Fruit fly (Drosophila melanogaster) whole organism, embryonic: ENCODE results near the gene CG15306.

Experiments used
- Abd-B ChIP-seq: fragments of 200-800 bp; sonication (Bioruptor generic); optimal IDR thresholded peaks from 2 replicates; lab custom pipeline; 2018; ENCODE audit warnings: missing biosample characterization, mild to moderate bottlenecking, missing genetic modification characterization, moderate library complexity
- Awh ChIP-seq: fragments of 200-800 bp; sonication (Bioruptor generic); IDR thresholded peaks from 2 replicates; pipeline ENCODE4, ENCODE4 v1.3.6; 2022; ENCODE audit warnings: missing biosample characterization, missing genetic modification characterization
- Bgb ChIP-seq: fragments of 200-800 bp; sonication (Bioruptor generic); IDR thresholded peaks from 2 replicates; pipeline ENCODE4 v1.3.6; 2022; ENCODE audit warnings: missing biosample characterization, missing genetic modification characterization; ENCODE audit not compliant: partially characterized antibody
- BtbVII ChIP-seq: fragments of 200-800 bp; sonication (Bioruptor generic); optimal IDR thresholded peaks from 3 replicates; lab custom pipeline; 2017; ENCODE audit warnings: missing biosample characterization, mild to moderate bottlenecking, missing genetic modification characterization
- CG10274 ChIP-seq: fragments of 200-800 bp; sonication (Bioruptor generic); optimal IDR thresholded peaks from 3 replicates; lab custom pipeline; 2017; ENCODE audit warnings: missing biosample characterization, mild to moderate bottlenecking, missing genetic modification characterization
- CG11398 ChIP-seq: fragments of 200-800 bp; sonication (Bioruptor generic); optimal IDR thresholded peaks from 2 replicates; lab custom pipeline; 2016; ENCODE audit warnings: missing biosample characterization, missing genetic modification characterization
- CG12391 ChIP-seq: fragments of 200-800 bp; sonication (Bioruptor generic); optimal IDR thresholded peaks from 3 replicates; lab custom pipeline; 2018; ENCODE audit warnings: missing biosample characterization, mild to moderate bottlenecking, missing genetic modification characterization, moderate library complexity
- CG15073 ChIP-seq: fragments of 200-800 bp; sonication (Bioruptor generic); optimal IDR thresholded peaks from 2 replicates; lab custom pipeline; 2016; ENCODE audit warnings: missing biosample characterization, missing genetic modification characterization
- CG15696 ChIP-seq: fragments of 200-800 bp; sonication (Bioruptor generic); optimal IDR thresholded peaks from 2 replicates; lab custom pipeline; 2019; ENCODE audit warnings: missing biosample characterization, mild to moderate bottlenecking, missing genetic modification characterization, moderate library complexity
- CG17359 ChIP-seq: fragments of 200-800 bp; sonication (Bioruptor generic); optimal IDR thresholded peaks from 3 replicates; lab custom pipeline; 2018; ENCODE audit warnings: missing biosample characterization, mild to moderate bottlenecking, missing genetic modification characterization, moderate library complexity
- CG30431 ChIP-seq: fragments of 200-800 bp; sonication (Bioruptor generic); optimal IDR thresholded peaks from 2 replicates; lab custom pipeline; 2017; ENCODE audit warnings: missing biosample characterization, missing genetic modification characterization
- CG3065 ChIP-seq: fragments of 200-800 bp; sonication (Bioruptor generic); optimal IDR thresholded peaks from 2 replicates; lab custom pipeline; 2016; ENCODE audit warnings: missing biosample characterization, missing genetic modification characterization
- CG3847 ChIP-seq: fragments of 200-800 bp; sonication (Bioruptor generic); IDR thresholded peaks from 2 replicates; pipeline ENCODE4 v1.3.6; 2022; ENCODE audit warnings: missing biosample characterization, missing genetic modification characterization
- CG3995 ChIP-seq: fragments of 200-800 bp; sonication (Bioruptor generic); optimal IDR thresholded peaks from 3 replicates; lab custom pipeline; 2016; ENCODE audit warnings: missing biosample characterization, missing genetic modification characterization
- CG43689 ChIP-seq: fragments of 200-800 bp; sonication (Bioruptor generic); IDR thresholded peaks from 2 replicates; pipeline ENCODE4 v1.3.6; 2022; ENCODE audit warnings: missing biosample characterization, missing genetic modification characterization
- CG8290 ChIP-seq, 3 experiments: fragments of 200-800 bp; sonication (Bioruptor generic); optimal IDR thresholded peaks; 2 replicates each; lab custom pipeline; 2016 to 2019; ENCODE audit warnings: missing biosample characterization in 3 of 3, missing genetic modification characterization in 3 of 3, mild to moderate bottlenecking in 2 of 3, moderate library complexity in 1 of 3
- CG9932 ChIP-seq: fragments of 200-800 bp; sonication (Bioruptor generic); IDR thresholded peaks from 2 replicates; pipeline ENCODE4 v1.3.6; 2022; ENCODE audit warnings: missing biosample characterization, missing genetic modification characterization
- Camta ChIP-seq: fragments of 200-800 bp; sonication (Bioruptor generic); optimal IDR thresholded peaks from 2 replicates; lab custom pipeline; 2016; ENCODE audit warnings: missing biosample characterization, missing genetic modification characterization
- Deaf1 ChIP-seq: fragments of 200-800 bp; optimal IDR thresholded peaks from 3 replicates; lab custom pipeline; 2019; ENCODE audit warnings: missing biosample characterization, mild to moderate bottlenecking, missing genetic modification characterization, moderate library complexity
- Dp ChIP-seq: fragments of 200-800 bp; sonication (Bioruptor generic); optimal IDR thresholded peaks from 2 replicates; lab custom pipeline; 2018; ENCODE audit warnings: missing biosample characterization, mild to moderate bottlenecking, missing genetic modification characterization, moderate library complexity
- Dref ChIP-seq: fragments of 200-800 bp; sonication (Bioruptor generic); IDR thresholded peaks from 2 replicates; pipeline ENCODE4 v1.3.6; 2022; ENCODE audit warnings: missing biosample characterization, missing genetic modification characterization
- Gug ChIP-seq: fragments of 200-800 bp; sonication (Bioruptor generic); IDR thresholded peaks from 4 replicates; pipeline ENCODE4 v1.3.6; 2022; ENCODE audit warnings: missing biosample characterization, missing genetic modification characterization
- HmgD ChIP-seq: fragments of 200-800 bp; sonication (Bioruptor generic); optimal IDR thresholded peaks from 3 replicates; lab custom pipeline; 2016; ENCODE audit warnings: missing biosample characterization, missing genetic modification characterization
- Hr51 ChIP-seq, 2 experiments: fragments of 200-800 bp; sonication (Bioruptor generic); optimal IDR thresholded peaks; 2 replicates in 1 of 2; 3 replicates in 1 of 2; lab custom pipeline; 2016 to 2018; ENCODE audit warnings: missing biosample characterization in 2 of 2, missing genetic modification characterization in 2 of 2, mild to moderate bottlenecking in 1 of 2, moderate library complexity in 1 of 2
- Hr78 ChIP-seq, 2 experiments: fragments of 200-800 bp in 1 of 2; fragments of >200 bp in 1 of 2; sonication (Bioruptor generic) in 1 of 2; optimal IDR thresholded peaks; 2 replicates each; lab custom pipeline; 2017 to 2019; ENCODE audit warnings: missing biosample characterization in 2 of 2, missing genetic modification characterization in 2 of 2, mild to moderate bottlenecking in 1 of 2, moderate library complexity in 1 of 2
- Optix ChIP-seq: fragments of 200-800 bp; sonication (Bioruptor generic); IDR thresholded peaks from 3 replicates; pipeline ENCODE4 v1.3.6; 2022; ENCODE audit warnings: missing biosample characterization, missing genetic modification characterization
- Pdp1 ChIP-seq, 2 experiments: fragments of 200-800 bp; sonication (Bioruptor generic); optimal IDR thresholded peaks; 3 replicates each; lab custom pipeline; 2016; ENCODE audit warnings: missing biosample characterization in 2 of 2, missing genetic modification characterization in 2 of 2, mild to moderate bottlenecking in 1 of 2, moderate library complexity in 1 of 2
- Side ChIP-seq: fragments of 200-800 bp; sonication (Bioruptor generic); optimal IDR thresholded peaks from 2 replicates; lab custom pipeline; 2016; ENCODE audit warnings: missing biosample characterization, missing genetic modification characterization
- Sox100B ChIP-seq: fragments of 200-800 bp; sonication (Bioruptor generic); optimal IDR thresholded peaks from 3 replicates; lab custom pipeline; 2018; ENCODE audit warnings: missing biosample characterization, mild to moderate bottlenecking, missing genetic modification characterization
- Ssrp ChIP-seq: fragments of 200-800 bp; sonication (Bioruptor generic); optimal IDR thresholded peaks from 2 replicates; lab custom pipeline; 2018; ENCODE audit warnings: missing biosample characterization, mild to moderate bottlenecking, missing genetic modification characterization, moderate library complexity
- YL-1 ChIP-seq: fragments of 200-800 bp; sonication (Bioruptor generic); optimal IDR thresholded peaks from 3 replicates; lab custom pipeline; 2017; ENCODE audit warnings: missing biosample characterization, mild to moderate bottlenecking, missing genetic modification characterization
- ase ChIP-seq: fragments of 200-800 bp; sonication (Bioruptor generic); IDR thresholded peaks from 3 replicates; pipeline ENCODE4 v1.3.6; 2022; ENCODE audit warnings: missing biosample characterization, missing genetic modification characterization
- caup ChIP-seq: fragments of 200-800 bp; sonication (Bioruptor generic); optimal IDR thresholded peaks from 3 replicates; lab custom pipeline; 2017; ENCODE audit warnings: missing biosample characterization, mild to moderate bottlenecking, missing genetic modification characterization, moderate library complexity; ENCODE audit not compliant: severe bottlenecking
- chinmo ChIP-seq: fragments of 200-800 bp; sonication (Bioruptor generic); IDR thresholded peaks from 4 replicates; pipeline ENCODE4 v1.3.6; 2022; ENCODE audit warnings: missing biosample characterization, missing genetic modification characterization; ENCODE audit not compliant: partially characterized antibody
- gsb ChIP-seq: fragments of 200-800 bp; sonication (Bioruptor generic); IDR thresholded peaks from 2 replicates; pipeline ENCODE4 v1.3.6; 2022; ENCODE audit warnings: missing biosample characterization, missing genetic modification characterization
- lilli ChIP-seq: fragments of 200-800 bp; sonication (Bioruptor generic); optimal IDR thresholded peaks from 3 replicates; lab custom pipeline; 2016; ENCODE audit warnings: missing biosample characterization, missing genetic modification characterization
- scrt ChIP-seq: fragments of 200-800 bp; sonication (Bioruptor generic); optimal IDR thresholded peaks from 2 replicates; lab custom pipeline; 2018; ENCODE audit warnings: missing biosample characterization, mild to moderate bottlenecking, missing genetic modification characterization, moderate library complexity
- sd ChIP-seq: fragments of 200-800 bp; sonication (Bioruptor generic); optimal IDR thresholded peaks from 3 replicates; lab custom pipeline; 2018; ENCODE audit warnings: missing biosample characterization, mild to moderate bottlenecking, missing genetic modification characterization, moderate library complexity
- sens ChIP-seq: fragments of 200-800 bp; sonication (Bioruptor generic); peaks from one replicate; lab custom pipeline; 2016; ENCODE audit warnings: missing biosample characterization, missing genetic modification characterization
- seq ChIP-seq: fragments of 200-800 bp; sonication (Bioruptor generic); IDR thresholded peaks from 2 replicates; pipeline ENCODE4 v1.3.6; 2022; ENCODE audit warnings: missing biosample characterization, missing genetic modification characterization
- sisA ChIP-seq: fragments of 200-800 bp; sonication (Bioruptor generic); IDR thresholded peaks from 2 replicates; pipeline ENCODE4 v1.3.6; 2022; ENCODE audit warnings: missing biosample characterization, missing genetic modification characterization
- slbo ChIP-seq: fragments of 200-800 bp; sonication (Bioruptor generic); IDR thresholded peaks from 2 replicates; pipeline ENCODE4 v1.3.6; 2022; ENCODE audit warnings: missing biosample characterization, missing genetic modification characterization
- so ChIP-seq: fragments of 200-800 bp; sonication (Bioruptor generic); IDR thresholded peaks from 3 replicates; pipeline ENCODE4 v1.3.6; 2022; ENCODE audit warnings: missing biosample characterization, missing genetic modification characterization
- ssp ChIP-seq: fragments of 200-800 bp; sonication (Bioruptor generic); IDR thresholded peaks from 2 replicates; pipeline ENCODE4 v1.3.6; 2022; ENCODE audit warnings: missing biosample characterization, missing genetic modification characterization
- tx ChIP-seq: fragments of 200-800 bp; sonication (Bioruptor generic); optimal IDR thresholded peaks from 2 replicates; lab custom pipeline; 2016; ENCODE audit warnings: missing biosample characterization, missing genetic modification characterization
- unc-4 ChIP-seq: fragments of 200-800 bp; sonication (Bioruptor generic); IDR thresholded peaks from 2 replicates; pipeline ENCODE4 v1.3.6; 2022; ENCODE audit warnings: missing biosample characterization, missing genetic modification characterization; ENCODE audit not compliant: partially characterized antibody
- usp ChIP-seq: fragments of >200 bp; optimal IDR thresholded peaks from 2 replicates; lab custom pipeline; 2017; ENCODE audit warnings: missing biosample characterization, missing genetic modification characterization

The CG15306 gene

DNA sequence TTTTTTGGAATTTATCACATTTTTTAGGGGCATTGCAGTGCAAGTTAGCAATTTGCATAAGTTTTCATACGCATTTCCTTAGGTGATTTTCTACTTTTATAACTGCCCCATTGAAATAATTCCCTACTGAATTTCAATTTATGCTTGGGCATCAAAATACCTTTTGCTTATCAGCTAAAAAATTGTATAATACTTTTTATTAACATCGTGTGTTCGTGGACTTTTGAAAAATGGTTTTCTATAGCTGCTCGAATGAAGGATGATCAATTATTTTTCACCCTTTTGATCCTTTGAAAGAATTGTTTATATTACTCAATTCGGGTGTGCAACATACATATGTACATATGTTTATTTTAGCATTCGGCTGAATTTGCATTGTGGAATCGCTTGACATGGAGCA is 30.5 kb upstream of the CG15306 start:
- TF ChIP-seq Pdp1 (GFP tag; optimal IDR thresholded peaks at IDR 0.05; lab: Kevin White, UChicago): peak in 1 of 2 experiments; percentile 24
- TF ChIP-seq Ssrp (tag; lab: Kevin White, UChicago): no peak
- no peak for TF ChIP-seq seq (GFP tag; lab: Robert Waterston, UW)

DNA sequence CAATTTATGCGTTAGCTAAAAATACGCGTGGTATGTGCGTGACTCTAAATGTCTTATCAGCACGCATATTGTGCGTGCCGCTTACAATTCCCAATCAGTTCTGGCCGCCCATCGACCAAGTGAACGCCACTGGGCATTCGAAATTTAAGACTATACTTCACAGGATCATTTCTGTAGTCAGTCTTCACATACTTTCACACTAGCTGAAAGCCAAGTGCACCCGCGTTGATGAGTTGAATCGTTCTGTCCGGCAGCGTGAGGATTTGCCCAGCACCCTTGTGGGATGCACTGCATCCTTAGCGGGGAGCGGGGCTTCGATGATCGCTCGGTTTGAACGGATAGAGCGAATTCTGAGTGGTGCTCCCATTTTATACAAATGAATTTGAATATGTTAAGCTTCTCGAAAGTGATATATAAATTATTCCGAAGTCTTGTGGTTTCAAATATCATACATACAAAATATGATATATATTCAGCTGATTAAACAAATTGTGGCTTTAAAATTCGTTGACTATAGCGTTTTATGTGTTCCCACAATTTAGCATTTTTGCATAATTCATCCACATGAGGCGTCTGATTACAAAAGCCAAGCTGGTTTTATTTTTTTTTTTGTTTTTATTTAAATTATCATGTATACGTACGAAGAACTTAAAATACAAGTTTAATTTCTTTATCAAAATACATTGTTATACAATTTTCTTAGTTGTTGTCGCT is 16.5 kb upstream of the CG15306 start:
- no peak for TF ChIP-seq Deaf1 (tag; lab: Kevin White, UChicago)
- TF ChIP-seq Camta: peak; percentile 4
- TF ChIP-seq HmgD (GFP tag; lab: Kevin White, UChicago): no peak
- peak; percentile 28 for TF ChIP-seq slbo (GFP tag; lab: Robert Waterston, UW)
- peak; percentile 14 for TF ChIP-seq CG15696 (tag; lab: Kevin White, UChicago)
- no peak for TF ChIP-seq CG8290 (GFP tag; optimal IDR thresholded peaks at IDR 0.05; lab: Kevin White, UChicago)
- TF ChIP-seq CG8290 (tag; optimal IDR thresholded peaks at IDR 0.05; lab: Kevin White, UChicago): peak in 1 of 2 experiments; percentile 21
- TF ChIP-seq ase (GFP tag; lab: Robert Waterston, UW): no peak
- TF ChIP-seq CG9932 (GFP tag; lab: Robert Waterston, UW): no peak
- no peak for TF ChIP-seq CG15073 (GFP tag; lab: Kevin White, UChicago)
- no peak for TF ChIP-seq usp
- TF ChIP-seq scrt: no peak
- no peak for TF ChIP-seq Awh (GFP tag; lab: Robert Waterston, UW)
- no peak for TF ChIP-seq Sox100B (GFP tag; lab: Kevin White, UChicago)
- no peak for TF ChIP-seq CG10274
- TF ChIP-seq Abd-B: no peak
- TF ChIP-seq so: no peak
- peak in 1 of 2 experiments; percentile 21 for TF ChIP-seq Hr51 (GFP tag; optimal IDR thresholded peaks at IDR 0.05; lab: Kevin White, UChicago)
- no peak for TF ChIP-seq Hr78 (GFP tag; optimal IDR thresholded peaks at IDR 0.05; lab: Kevin White, UChicago)
- TF ChIP-seq CG3847: no peak
- TF ChIP-seq caup: no peak
- peak; percentile 31 for TF ChIP-seq lilli (GFP tag; lab: Kevin White, UChicago)
- no peak for TF ChIP-seq unc-4 (GFP tag; lab: Robert Waterston, UW)
- no peak for TF ChIP-seq gsb (GFP tag; lab: Robert Waterston, UW)
- no peak for TF ChIP-seq CG3065 (GFP tag; lab: Kevin White, UChicago)
- no peak for TF ChIP-seq CG43689 (GFP tag; lab: Robert Waterston, UW)
- TF ChIP-seq sisA: no peak
- no peak for TF ChIP-seq tx
- TF ChIP-seq sd: peak; percentile 8
- no peak for TF ChIP-seq Dref (GFP tag; lab: Robert Waterston, UW)
- TF ChIP-seq CG12391 (tag; lab: Kevin White, UChicago): no peak
- no peak for TF ChIP-seq ssp (GFP tag; lab: Robert Waterston, UW)
- no peak for TF ChIP-seq CG17359
- TF ChIP-seq CG30431 (GFP tag; lab: Kevin White, UChicago): no peak
- no peak for TF ChIP-seq Side (GFP tag; lab: Kevin White, UChicago)
- TF ChIP-seq Gug: 0 out of 4 replicates have a peak, but pooled peaks have one; percentile 15
- TF ChIP-seq Dp: no peak
- TF ChIP-seq CG11398 (GFP tag; lab: Kevin White, UChicago): no peak
- no peak for TF ChIP-seq BtbVII (GFP tag; lab: Kevin White, UChicago)
- no peak for TF ChIP-seq CG3995 (GFP tag; lab: Kevin White, UChicago)
- TF ChIP-seq YL-1 (GFP tag; lab: Kevin White, UChicago): no peak
- peak; percentile 52 for TF ChIP-seq sens (GFP tag; lab: Kevin White, UChicago)
- TF ChIP-seq Bgb: peak; percentile 43; the same call in 1 of the 2 replicates
- TF ChIP-seq Optix: no peak
- no peak for TF ChIP-seq chinmo (GFP tag; lab: Robert Waterston, UW)
